Fruit fly (Drosophila melanogaster): ENCODE data around the gene CG10984.

- TF ChIP-seq bab1 (GFP tag; optimal IDR thresholded peaks at IDR 0.05) = peak; percentile 90
- peak; percentile 58 for TF ChIP-seq CG11617 (GFP tag; optimal IDR thresholded peaks at IDR 0.05)
- no peak for TF ChIP-seq CG5204 (GFP tag; optimal IDR thresholded peaks at IDR 0.05)
- TF ChIP-seq toe (GFP tag; optimal IDR thresholded peaks at IDR 0.05) = no peak
- peak; percentile 58 for TF ChIP-seq Mnt (GFP tag; optimal IDR thresholded peaks at IDR 0.05)
- peak; percentile 11 for TF ChIP-seq Crg-1 (GFP tag; optimal IDR thresholded peaks at IDR 0.05)
- TF ChIP-seq CG14711 (tag; optimal IDR thresholded peaks at IDR 0.05) = no peak
- no peak for TF ChIP-seq CG7101 (tag; optimal IDR thresholded peaks at IDR 0.05)
- peak; percentile 30 for TF ChIP-seq cic (GFP tag; optimal IDR thresholded peaks at IDR 0.05)
- no peak for TF ChIP-seq CG7045 (GFP tag; optimal IDR thresholded peaks at IDR 0.05)
- no peak for TF ChIP-seq CG33017 (tag; optimal IDR thresholded peaks at IDR 0.05)
- TF ChIP-seq CG1620 (GFP tag; optimal IDR thresholded peaks at IDR 0.05) = peak; percentile 41
- TF ChIP-seq Clk (GFP tag; optimal IDR thresholded peaks at IDR 0.05) = peak; percentile 2
These were observed 4.9 kb downstream of the CG10984 start, which contains the start of the genes CG10973 and Vps13D for dm6 chr3L:12754769-12755189.

All from whole organism, adult.